Fruit fly (Drosophila melanogaster) whole organism, embryonic: ENCODE data around the gene Bap111.

Source experiments
- Atf3 ChIP-seq: fragments of 200-800 bp; sonication (Bioruptor generic); optimal IDR thresholded peaks from 3 replicates; lab custom pipeline; 2016; ENCODE audit warnings: missing biosample characterization, missing genetic modification characterization
- CG10147 ChIP-seq: fragments of 200-800 bp; sonication (Bioruptor generic); optimal IDR thresholded peaks from 2 replicates; lab custom pipeline; 2019; ENCODE audit warnings: missing biosample characterization, mild to moderate bottlenecking, missing genetic modification characterization, moderate library complexity
- CG10267 ChIP-seq: fragments of 200-800 bp; sonication (Bioruptor generic); optimal IDR thresholded peaks from 2 replicates; lab custom pipeline; 2018; ENCODE audit warnings: missing biosample characterization, mild to moderate bottlenecking, missing genetic modification characterization, moderate library complexity
- CG10431 ChIP-seq: fragments of 200-800 bp; sonication (Bioruptor generic); optimal IDR thresholded peaks from 3 replicates; lab custom pipeline; 2018; ENCODE audit warnings: missing biosample characterization, mild to moderate bottlenecking, missing genetic modification characterization
- CG13296 ChIP-seq: fragments of 200-800 bp; sonication (Bioruptor generic); optimal IDR thresholded peaks from 3 replicates; lab custom pipeline; 2018; ENCODE audit warnings: missing biosample characterization, mild to moderate bottlenecking, missing genetic modification characterization
- CG15073 ChIP-seq: fragments of 200-800 bp; sonication (Bioruptor generic); optimal IDR thresholded peaks from 2 replicates; lab custom pipeline; 2016; ENCODE audit warnings: missing biosample characterization, missing genetic modification characterization
- CG15269 ChIP-seq: fragments of 200-800 bp; sonication (Bioruptor generic); optimal IDR thresholded peaks from 2 replicates; lab custom pipeline; 2018; ENCODE audit warnings: missing biosample characterization, mild to moderate bottlenecking, missing genetic modification characterization, moderate library complexity
- CG8388 ChIP-seq: fragments of 200-800 bp; sonication (Bioruptor generic); optimal IDR thresholded peaks from 2 replicates; lab custom pipeline; 2019; ENCODE audit warnings: missing biosample characterization, mild to moderate bottlenecking, missing genetic modification characterization, moderate library complexity
- CG8924 ChIP-seq: fragments of 200-800 bp; optimal IDR thresholded peaks from 3 replicates; lab custom pipeline; 2019; ENCODE audit warnings: missing biosample characterization, mild to moderate bottlenecking, missing genetic modification characterization, moderate library complexity
- D ChIP-seq, 2 experiments: fragments of 200-800 bp in 1 of 2; fragments of >200 bp in 1 of 2; sonication (Bioruptor generic) in 1 of 2; optimal IDR thresholded peaks; 2 replicates in 1 of 2; 3 replicates in 1 of 2; lab custom pipeline; 2017; ENCODE audit warnings: mild to moderate bottlenecking in 1 of 2, missing biosample characterization in 1 of 2, missing genetic modification characterization in 1 of 2, missing genetic modification reagents in 1 of 2
- Dp ChIP-seq: fragments of 200-800 bp; sonication (Bioruptor generic); optimal IDR thresholded peaks from 2 replicates; lab custom pipeline; 2018; ENCODE audit warnings: missing biosample characterization, mild to moderate bottlenecking, missing genetic modification characterization, moderate library complexity
- HmgD ChIP-seq: fragments of 200-800 bp; sonication (Bioruptor generic); optimal IDR thresholded peaks from 3 replicates; lab custom pipeline; 2016; ENCODE audit warnings: missing biosample characterization, missing genetic modification characterization
- MESR4 ChIP-seq: fragments of 200-800 bp; sonication (Bioruptor generic); optimal IDR thresholded peaks from 2 replicates; lab custom pipeline; 2018; ENCODE audit warnings: missing biosample characterization, mild to moderate bottlenecking, missing genetic modification characterization, moderate library complexity
- Max ChIP-seq: fragments of 200-800 bp; sonication (Bioruptor generic); optimal IDR thresholded peaks from 2 replicates; lab custom pipeline; 2016; ENCODE audit warnings: missing biosample characterization, mild to moderate bottlenecking, missing genetic modification characterization
- Med ChIP-seq: fragments of 200-800 bp; sonication (Bioruptor generic); peaks from one replicate; lab custom pipeline; 2016; ENCODE audit warnings: missing biosample characterization, missing genetic modification characterization, mild to moderate bottlenecking, inconsistent platforms, moderate library complexity
- Mrtf ChIP-seq: fragments of 200-800 bp; sonication (Bioruptor generic); IDR thresholded peaks from 3 replicates; pipeline ENCODE4 v1.3.6; 2022; ENCODE audit warnings: missing biosample characterization, missing genetic modification characterization
- NC2α ChIP-seq: fragments of 200-800 bp; sonication (Bioruptor generic); optimal IDR thresholded peaks from 2 replicates; lab custom pipeline; 2016; ENCODE audit warnings: missing biosample characterization, missing genetic modification characterization
- NFAT ChIP-seq: fragments of 200-800 bp; sonication (Bioruptor generic); IDR thresholded peaks from 2 replicates; pipeline ENCODE4 v1.3.6; 2022; ENCODE audit warnings: missing biosample characterization, missing genetic modification characterization
- NK7.1 ChIP-seq: fragments of 200-800 bp; sonication (Bioruptor generic); optimal IDR thresholded peaks from 3 replicates; lab custom pipeline; 2016; ENCODE audit warnings: missing biosample characterization, missing genetic modification characterization
- Opbp ChIP-seq: fragments of 200-800 bp; sonication (Bioruptor generic); IDR thresholded peaks from 3 replicates; pipeline ENCODE4 v1.3.6; 2022; ENCODE audit warnings: missing biosample characterization, missing genetic modification characterization; ENCODE audit not compliant: partially characterized antibody
- Rx ChIP-seq: fragments of 200-800 bp; sonication (Bioruptor generic); IDR thresholded peaks from 2 replicates; pipeline ENCODE4 v1.3.6; 2022; ENCODE audit warnings: missing biosample characterization, missing genetic modification characterization
- Six4 ChIP-seq: fragments of 200-800 bp; sonication (Bioruptor generic); optimal IDR thresholded peaks from 2 replicates; lab custom pipeline; 2016; ENCODE audit warnings: missing biosample characterization, missing genetic modification characterization
- bowl ChIP-seq: fragments of 200-800 bp; sonication (Bioruptor generic); IDR thresholded peaks from 2 replicates; pipeline ENCODE4 v1.3.6; 2022; ENCODE audit warnings: missing biosample characterization, missing genetic modification characterization
- cg ChIP-seq: fragments of 200-800 bp; sonication (Bioruptor generic); optimal IDR thresholded peaks from 3 replicates; lab custom pipeline; 2019; ENCODE audit warnings: missing biosample characterization, mild to moderate bottlenecking, missing genetic modification characterization, moderate library complexity
- croc ChIP-seq: fragments of 200-800 bp; sonication (Bioruptor generic); conservative IDR thresholded peaks from 3 replicates; pipeline ENCODE4 v1.3.6; 2022; ENCODE audit warnings: missing biosample characterization, missing genetic modification characterization
- cwo ChIP-seq: fragments of 200-800 bp; sonication (Bioruptor generic); optimal IDR thresholded peaks from 3 replicates; lab custom pipeline; 2017; ENCODE audit warnings: missing biosample characterization, missing genetic modification characterization, mild to moderate bottlenecking, moderate library complexity, missing genetic modification reagents
- disco-r ChIP-seq: fragments of 200-800 bp; sonication (Bioruptor generic); optimal IDR thresholded peaks from 2 replicates; lab custom pipeline; 2016; ENCODE audit warnings: missing biosample characterization, missing genetic modification characterization
- eve ChIP-seq, 2 experiments: fragments of >200 bp; optimal IDR thresholded peaks; 2 replicates each; lab custom pipeline; 2017; ENCODE audit warnings: missing biosample characterization in 2 of 2, missing genetic modification characterization in 2 of 2
- fd64A ChIP-seq: fragments of 200-800 bp; sonication (Bioruptor generic); optimal IDR thresholded peaks from 3 replicates; lab custom pipeline; 2018; ENCODE audit warnings: missing biosample characterization, mild to moderate bottlenecking, missing genetic modification characterization
- fru ChIP-seq: fragments of >200 bp; optimal IDR thresholded peaks from 2 replicates; lab custom pipeline; 2017
- fu2 ChIP-seq: fragments of 200-800 bp; sonication (Bioruptor generic); optimal IDR thresholded peaks from 2 replicates; lab custom pipeline; 2016; ENCODE audit warnings: missing biosample characterization, missing genetic modification characterization
- gcm ChIP-seq: fragments of 200-800 bp; sonication (Bioruptor generic); optimal IDR thresholded peaks from 2 replicates; lab custom pipeline; 2019; ENCODE audit warnings: missing biosample characterization, mild to moderate bottlenecking, missing genetic modification characterization, moderate library complexity
- gfzf ChIP-seq: fragments of 200-800 bp; sonication (Bioruptor generic); optimal IDR thresholded peaks from 2 replicates; lab custom pipeline; 2016; ENCODE audit warnings: missing biosample characterization, mild to moderate bottlenecking, missing genetic modification characterization, moderate library complexity
- hb ChIP-seq: fragments of 200-800 bp; sonication (Bioruptor generic); IDR thresholded peaks from 3 replicates; pipeline ENCODE4 v1.3.6; 2022; ENCODE audit warnings: missing biosample characterization, missing genetic modification characterization; ENCODE audit not compliant: partially characterized antibody
- hbn ChIP-seq: fragments of 200-800 bp; sonication (Bioruptor generic); IDR thresholded peaks from 2 replicates; pipeline ENCODE4 v1.3.6; 2022; ENCODE audit warnings: missing biosample characterization, missing genetic modification characterization; ENCODE audit not compliant: partially characterized antibody
- knrl ChIP-seq: fragments of 200-800 bp; sonication (Bioruptor generic); IDR thresholded peaks from 3 replicates; pipeline ENCODE4 v1.3.6; 2022; ENCODE audit warnings: missing biosample characterization, missing genetic modification characterization; ENCODE audit not compliant: partially characterized antibody
- lab ChIP-seq: fragments of 200-800 bp; sonication (Bioruptor generic); optimal IDR thresholded peaks from 3 replicates; lab custom pipeline; 2017; ENCODE audit warnings: missing biosample characterization, missing genetic modification characterization, mild to moderate bottlenecking, moderate library complexity, missing genetic modification reagents
- mirr ChIP-seq: fragments of 200-800 bp; sonication (Bioruptor generic); optimal IDR thresholded peaks from 3 replicates; lab custom pipeline; 2018; ENCODE audit warnings: missing biosample characterization, mild to moderate bottlenecking, missing genetic modification characterization
- nmo ChIP-seq: fragments of 200-800 bp; sonication (Bioruptor generic); optimal IDR thresholded peaks from 2 replicates; lab custom pipeline; 2018; ENCODE audit warnings: missing biosample characterization, mild to moderate bottlenecking, missing genetic modification characterization, moderate library complexity
- peb ChIP-seq: fragments of 200-800 bp; sonication (Bioruptor generic); IDR thresholded peaks from 2 replicates; pipeline ENCODE4 v1.3.6; 2022; ENCODE audit warnings: missing biosample characterization, missing genetic modification characterization
- pzg ChIP-seq: fragments of 200-800 bp; sonication (Bioruptor generic); optimal IDR thresholded peaks from 3 replicates; lab custom pipeline; 2018; ENCODE audit warnings: missing biosample characterization, mild to moderate bottlenecking, missing genetic modification characterization, moderate library complexity
- ro ChIP-seq: fragments of 200-800 bp; sonication (Bioruptor generic); IDR thresholded peaks from 2 replicates; pipeline ENCODE4 v1.3.6; 2022; ENCODE audit warnings: missing biosample characterization, missing genetic modification characterization
- sqz ChIP-seq: fragments of 200-800 bp; sonication (Bioruptor generic); optimal IDR thresholded peaks from 3 replicates; lab custom pipeline; 2018; ENCODE audit warnings: missing biosample characterization, mild to moderate bottlenecking, missing genetic modification characterization
- stc ChIP-seq: fragments of 200-800 bp; sonication (Bioruptor generic); IDR thresholded peaks from 2 replicates; pipeline ENCODE4 v1.3.6; 2022; ENCODE audit warnings: missing biosample characterization, missing genetic modification characterization
- stwl ChIP-seq: fragments of 200-800 bp; sonication (Bioruptor generic); optimal IDR thresholded peaks from 3 replicates; lab custom pipeline; 2018; ENCODE audit warnings: missing biosample characterization, mild to moderate bottlenecking, missing genetic modification characterization, moderate library complexity
- tna ChIP-seq: fragments of 200-800 bp; sonication (Bioruptor generic); IDR thresholded peaks from 2 replicates; pipeline ENCODE4 v1.3.6; 2022; ENCODE audit warnings: missing biosample characterization, missing genetic modification characterization; ENCODE audit not compliant: partially characterized antibody
- trem ChIP-seq: fragments of 200-800 bp; optimal IDR thresholded peaks from 3 replicates; lab custom pipeline; 2019; ENCODE audit warnings: missing biosample characterization, mild to moderate bottlenecking, missing genetic modification characterization, moderate library complexity
- unc-4 ChIP-seq: fragments of 200-800 bp; sonication (Bioruptor generic); IDR thresholded peaks from 2 replicates; pipeline ENCODE4 v1.3.6; 2022; ENCODE audit warnings: missing biosample characterization, missing genetic modification characterization; ENCODE audit not compliant: partially characterized antibody
- wek ChIP-seq: fragments of 200-800 bp; sonication (Bioruptor generic); optimal IDR thresholded peaks from 3 replicates; lab custom pipeline; 2018; ENCODE audit warnings: missing biosample characterization, mild to moderate bottlenecking, missing genetic modification characterization, moderate library complexity

Gene Bap111

DNA sequence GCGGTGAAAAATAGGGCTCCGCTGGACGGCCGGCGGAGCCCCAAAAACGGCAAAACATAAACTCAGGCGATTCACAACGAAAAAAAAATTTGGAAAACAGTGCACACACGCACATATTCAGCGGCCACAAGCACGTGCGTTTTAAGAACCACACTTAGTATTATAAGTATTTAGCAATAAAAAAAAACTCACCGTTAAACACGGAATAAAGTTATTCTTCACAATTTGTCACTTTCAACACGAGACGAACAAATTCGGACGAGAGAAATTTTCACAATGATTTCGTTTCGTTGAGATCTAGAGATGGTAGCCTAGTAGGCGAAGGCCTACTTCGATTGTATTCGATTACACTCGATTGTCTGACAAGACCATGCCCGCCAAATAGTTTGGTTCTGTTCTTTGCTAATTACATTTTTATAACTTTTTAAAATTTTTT is 7.3 kb downstream of the Bap111 start, which contains the start of gene His3.3B (continued):
- TF ChIP-seq fd64A (GFP tag; lab: Kevin White, UChicago), result no peak
- no peak for TF ChIP-seq CG15073 (GFP tag; lab: Kevin White, UChicago)
- peak; percentile 13; the same call in 1 of the 3 replicates for TF ChIP-seq knrl (GFP tag; lab: Robert Waterston, UW)
- TF ChIP-seq HmgD, result no peak
- TF ChIP-seq Six4 (GFP tag; lab: Kevin White, UChicago), result no peak
- peak; percentile 21 for TF ChIP-seq mirr
- peak; percentile 38; the same call in 1 of the 2 replicates for TF ChIP-seq bowl (GFP tag; lab: Robert Waterston, UW)
- no peak for TF ChIP-seq CG8388 (GFP tag; lab: Kevin White, UChicago)
- TF ChIP-seq stwl (tag; lab: Kevin White, UChicago), result peak; percentile 40
- TF ChIP-seq Mrtf (GFP tag; lab: Robert Waterston, UW), result no peak
- peak; percentile 55 for TF ChIP-seq trem
- peak; percentile 17 for TF ChIP-seq gcm (GFP tag; lab: Kevin White, UChicago)
- no peak for TF ChIP-seq Rx
- no peak for TF ChIP-seq fru (lab: Kevin White, UChicago)
- peak; percentile 41 for TF ChIP-seq CG13296 (GFP tag; lab: Kevin White, UChicago)
- no peak for TF ChIP-seq D (optimal IDR thresholded peaks at IDR 0.05; lab: Kevin White, UChicago)
- TF ChIP-seq D (GFP tag; optimal IDR thresholded peaks at IDR 0.05; lab: Kevin White, UChicago), result no peak
- TF ChIP-seq CG10431 (GFP tag; lab: Kevin White, UChicago), result no peak
- TF ChIP-seq NFAT (GFP tag; lab: Robert Waterston, UW), result peak; percentile 28; the same call in 1 of the 2 replicates
- TF ChIP-seq NC2α (GFP tag; lab: Kevin White, UChicago), result no peak
- peak; percentile 100 for TF ChIP-seq MESR4
- TF ChIP-seq croc, result no peak
- TF ChIP-seq lab, result peak; percentile 49
- TF ChIP-seq wek, result peak; percentile 8
- TF ChIP-seq cg (GFP tag; lab: Kevin White, UChicago), result peak; percentile 66
- no peak for TF ChIP-seq hb (GFP tag; lab: Robert Waterston, UW)
- peak; percentile 85 for TF ChIP-seq Med
- peak; percentile 48 for TF ChIP-seq unc-4 (GFP tag; lab: Robert Waterston, UW)
- TF ChIP-seq Max, result peak; percentile 7
- peak; percentile 74 for TF ChIP-seq pzg (GFP tag; lab: Kevin White, UChicago)
- TF ChIP-seq eve (GFP tag; optimal IDR thresholded peaks at IDR 0.05; lab: Kevin White, UChicago), result no peak
- peak; percentile 38; the same call in 2 of the 3 replicates for TF ChIP-seq Opbp (GFP tag; lab: Robert Waterston, UW)
- TF ChIP-seq sqz (GFP tag; lab: Kevin White, UChicago), result peak; percentile 62
- peak; percentile 53 for TF ChIP-seq gfzf (GFP tag; lab: Kevin White, UChicago)
- no peak for TF ChIP-seq CG10147
- peak; percentile 31 for TF ChIP-seq CG15269 (tag; lab: Kevin White, UChicago)
- no peak for TF ChIP-seq NK7.1
- no peak for TF ChIP-seq disco-r (GFP tag; lab: Kevin White, UChicago)
- TF ChIP-seq fu2 (GFP tag; lab: Kevin White, UChicago), result peak; percentile 80
- TF ChIP-seq Dp (GFP tag; lab: Kevin White, UChicago), result peak; percentile 81
- no peak for TF ChIP-seq nmo (GFP tag; lab: Kevin White, UChicago)
- TF ChIP-seq CG10267 (tag; lab: Kevin White, UChicago), result peak; percentile 47
- TF ChIP-seq stc (GFP tag; lab: Robert Waterston, UW), result no peak
- TF ChIP-seq hbn, result 0 out of 2 replicates have a peak, but pooled peaks have one; percentile 24
- TF ChIP-seq cwo (GFP tag; lab: Kevin White, UChicago), result peak; percentile 49
- no peak for TF ChIP-seq CG8924 (tag; lab: Kevin White, UChicago)
- TF ChIP-seq ro (GFP tag; lab: Robert Waterston, UW), result no peak
- no peak for TF ChIP-seq tna
- no peak for TF ChIP-seq Atf3 (GFP tag; lab: Kevin White, UChicago)
- no peak for TF ChIP-seq peb (GFP tag; lab: Robert Waterston, UW)
